Worm (Caenorhabditis elegans): ENCODE results near the gene C06G3.8.

The C06G3.8 gene

ce11 chrIV:7032459-7032858, at the start of gene C06G3.8:
TSS of gene C06G3.8 (minus strand) at chrIV:7032559.
- TF ChIP-seq tlp-1 (tag; optimal IDR thresholded peaks at IDR 0.05) (no peak), ces-1 (GFP tag; optimal IDR thresholded peaks at IDR 0.05) (no peak), blmp-1 (tag; optimal IDR thresholded peaks at IDR 0.05) (no peak), ceh-82 (tag; optimal IDR thresholded peaks at IDR 0.05) (no peak), nhr-19 (GFP tag; conservative IDR thresholded peaks at IDR 0.05) (no peak), nhr-47 (tag; optimal IDR thresholded peaks at IDR 0.05) (no peak), unc-130 (tag; optimal IDR thresholded peaks at IDR 0.05) (no peak), efl-1 (optimal IDR thresholded peaks at IDR 0.05) (no peak), efl-1 (GFP tag; optimal IDR thresholded peaks at IDR 0.05 in 1 of 2) (no peak), lin-15B (tag; optimal IDR thresholded peaks at IDR 0.05) (no peak), C04F5.9 (tag; optimal IDR thresholded peaks at IDR 0.05) (no peak), ceh-8 (GFP tag; optimal IDR thresholded peaks at IDR 0.05) (no peak), vab-15 (tag; optimal IDR thresholded peaks at IDR 0.05) (no peak), ceh-88 (GFP tag; IDR thresholded peaks at IDR 0.05) (no peak), hlh-4 (tag; optimal IDR thresholded peaks at IDR 0.05) (no peak), unc-62 (GFP tag; optimal IDR thresholded peaks at IDR 0.05) (no peak), grh-1 (GFP tag; IDR thresholded peaks at IDR 0.05) (no peak), lin-35 (GFP tag; optimal IDR thresholded peaks at IDR 0.05) (no peak), ceh-90 (tag; optimal IDR thresholded peaks at IDR 0.05) (no peak), F16B12.6 (tag; optimal IDR thresholded peaks at IDR 0.05) (no peak)

ce11 chrIV:7081214-7081613, 48.9 kb upstream of the C06G3.8 start, which contains the start of gene Y43B11AR.1:
TSS of gene Y43B11AR.1 (plus strand) at chrIV:7081514.
- TF ChIP-seq mab-9 (GFP tag; IDR thresholded peaks at IDR 0.05) (no peak), fkh-4 (tag; optimal IDR thresholded peaks at IDR 0.05; ENCODE audit: borderline replicate concordance) (no peak), egl-27 (tag; optimal IDR thresholded peaks at IDR 0.05) (no peak), nhr-19 (GFP tag; conservative IDR thresholded peaks at IDR 0.05) (no peak), snpc-4 (tag; optimal IDR thresholded peaks at IDR 0.05) (no peak), hlh-17 (GFP tag; optimal IDR thresholded peaks at IDR 0.05; ENCODE audit: borderline replicate concordance) (no peak), nhr-85 (tag) (no peak), F16B12.6 (tag; optimal IDR thresholded peaks at IDR 0.05) (no peak), elt-3 (tag; optimal IDR thresholded peaks at IDR 0.05) (no peak), C16A3.4 (tag; optimal IDR thresholded peaks at IDR 0.05) (no peak), jun-1 (tag; optimal IDR thresholded peaks at IDR 0.05) (no peak), unc-30 (tag; optimal IDR thresholded peaks at IDR 0.05) (no peak), tbx-2 (tag; optimal IDR thresholded peaks at IDR 0.05) (no peak), nhr-237 (tag; optimal IDR thresholded peaks at IDR 0.05) (no peak), snu-23 (GFP tag; optimal IDR thresholded peaks at IDR 0.05) (no peak), irx-1 (tag; optimal IDR thresholded peaks at IDR 0.05) (no peak)

ce11 chrIV:7075063-7075462, 42.7 kb upstream of the C06G3.8 start, which contains the start of gene srg-50:
TSS of gene srg-50 (minus strand) at chrIV:7075163.
- TF ChIP-seq ama-1 (optimal IDR thresholded peaks at IDR 0.05) (no peak), xbp-1 (tag; optimal IDR thresholded peaks at IDR 0.05) (no peak), fos-1 (tag; optimal IDR thresholded peaks at IDR 0.05) (no peak), alr-1 (tag; optimal IDR thresholded peaks at IDR 0.05; ENCODE audit: borderline replicate concordance) (no peak), nhr-76 (tag; optimal IDR thresholded peaks at IDR 0.05) (no peak), nhr-47 (tag; optimal IDR thresholded peaks at IDR 0.05) (no peak), ceh-63 (GFP tag; optimal IDR thresholded peaks at IDR 0.05) (no peak), irx-1 (tag; optimal IDR thresholded peaks at IDR 0.05) (no peak), hpl-2 (GFP tag; optimal IDR thresholded peaks at IDR 0.05) (no peak), unc-62 (GFP tag; optimal IDR thresholded peaks at IDR 0.05) (no peak)
